Fruit fly (Drosophila melanogaster): Measurements from ENCODE around the gene C901.
A peak's percentile ranks its signal among the peaks of the same experiment; 100 is the strongest.

The C901 gene

DNA sequence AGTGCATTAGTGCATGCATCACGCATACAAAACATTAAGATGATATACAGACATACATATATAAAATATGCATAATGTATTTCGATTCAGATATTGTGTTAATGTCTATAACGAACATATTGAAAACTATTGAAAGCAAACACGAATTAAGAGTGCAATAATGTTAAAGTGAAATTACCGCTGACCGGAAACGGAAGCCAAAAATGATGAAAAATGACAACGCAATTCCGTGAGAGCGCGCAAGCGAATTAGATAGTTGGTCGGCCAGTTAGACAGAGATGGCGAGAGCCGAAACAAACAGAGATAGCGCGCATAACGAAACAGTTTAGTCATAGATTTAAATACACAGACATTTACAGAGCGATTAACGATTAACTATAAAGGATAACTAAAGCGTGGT lies 44.8 kb downstream of the C901 start:
- TF ChIP-seq CG12768 (GFP tag; optimal IDR thresholded peaks at IDR 0.05) (no peak), bab1 (GFP tag; optimal IDR thresholded peaks at IDR 0.05) (no peak), tj (GFP tag; optimal IDR thresholded peaks at IDR 0.05) (no peak), toe (GFP tag; optimal IDR thresholded peaks at IDR 0.05) (no peak), Mnt (GFP tag; optimal IDR thresholded peaks at IDR 0.05) (no peak), kay (GFP tag; ENCODE audit: borderline replicate concordance) (peak; percentile 16), Clk (GFP tag; optimal IDR thresholded peaks at IDR 0.05) (no peak)

DNA sequence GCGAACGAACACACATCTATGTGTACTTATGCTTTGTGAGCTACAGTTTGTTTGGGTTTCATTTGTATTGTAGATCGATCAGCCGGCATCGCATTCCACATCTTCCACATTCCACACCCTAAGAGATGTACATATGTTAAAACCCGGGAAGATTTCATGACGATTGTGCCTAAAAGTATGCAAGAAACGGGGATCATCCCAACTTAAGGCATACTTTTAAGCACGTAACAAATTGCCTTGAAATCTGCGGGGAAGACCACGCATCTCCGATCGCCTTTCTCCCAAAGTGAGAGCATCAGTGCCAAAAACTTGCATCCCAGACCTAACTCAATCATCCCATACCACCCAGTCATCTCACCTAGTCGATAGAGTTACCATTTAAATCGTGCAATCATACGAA lies 45.3 kb downstream of the C901 start:
- TF ChIP-seq pad (GFP tag; optimal IDR thresholded peaks at IDR 0.05) (no peak), Mnt (GFP tag; optimal IDR thresholded peaks at IDR 0.05) (no peak), ovo (GFP tag; optimal IDR thresholded peaks at IDR 0.05) (no peak), kay (GFP tag; ENCODE audit: borderline replicate concordance) (no peak), CG14711 (tag; optimal IDR thresholded peaks at IDR 0.05) (no peak), CG7045 (GFP tag; optimal IDR thresholded peaks at IDR 0.05) (no peak)
